Worm (Caenorhabditis elegans): ENCODE results near the gene K09E2.2.

- TF ChIP-seq R02D3.7 (tag; optimal IDR thresholded peaks at IDR 0.05) (no peak), nhr-25 (tag; optimal IDR thresholded peaks at IDR 0.05) (no peak), zag-1 (tag; optimal IDR thresholded peaks at IDR 0.05) (no peak), mdl-1 (tag; optimal IDR thresholded peaks at IDR 0.05) (no peak), ama-1 (optimal IDR thresholded peaks at IDR 0.05) (no peak), unc-39 (tag; optimal IDR thresholded peaks at IDR 0.05) (no peak), ztf-4 (tag; optimal IDR thresholded peaks at IDR 0.05) (no peak), elt-1 (tag; optimal IDR thresholded peaks at IDR 0.05) (no peak)
These were observed 39.8 kb downstream of the K09E2.2 start for ce11 chrX:8712662-8713061.
